Worm (Caenorhabditis elegans) whole organism, late embryonic: Measurements from ENCODE around the gene clec-79.

Experiments used
- F13H6.1 ChIP-seq: sonication (generic microtip); optimal IDR thresholded peaks from 2 replicates; lab custom pipeline; 2016; ENCODE audit warnings: missing genetic modification characterization, missing compliant biosample characterization
- K09A11.1 ChIP-seq: sonication (generic microtip); optimal IDR thresholded peaks from 2 replicates; lab custom pipeline; 2017; ENCODE audit warnings: antibody characterized with exemption, mild to moderate bottlenecking, missing genetic modification characterization, missing compliant biosample characterization; ENCODE audit not compliant: insufficient read depth
- T23F11.4 ChIP-seq: fragments of 200-800 bp; sonication (Bioruptor generic); optimal IDR thresholded peaks from 2 replicates; lab custom pipeline; 2018; ENCODE audit warnings: mild to moderate bottlenecking, missing genetic modification characterization, missing compliant biosample characterization
- ceh-19 ChIP-seq: fragments of 200-800 bp; sonication (Bioruptor generic); optimal IDR thresholded peaks from 2 replicates; lab custom pipeline; 2018; ENCODE audit warnings: mild to moderate bottlenecking, missing genetic modification characterization, missing compliant biosample characterization
- ceh-22 ChIP-seq: sonication (generic microtip); optimal IDR thresholded peaks from 2 replicates; lab custom pipeline; 2017; ENCODE audit warnings: missing biosample characterization, missing genetic modification characterization
- ceh-34 ChIP-seq: sonication (generic microtip); optimal IDR thresholded peaks from 2 replicates; lab custom pipeline; 2016; ENCODE audit warnings: mild to moderate bottlenecking, missing genetic modification characterization, missing compliant biosample characterization
- ceh-48 ChIP-seq: sonication (generic microtip); optimal IDR thresholded peaks from 2 replicates; lab custom pipeline; 2016; ENCODE audit warnings: missing genetic modification characterization, inconsistent platforms, missing compliant biosample characterization
- elt-2 ChIP-seq: sonication (generic microtip); optimal IDR thresholded peaks from 2 replicates; lab custom pipeline; 2016; ENCODE audit warnings: missing genetic modification reagents, missing genetic modification characterization, missing compliant biosample characterization
- elt-4 ChIP-seq: sonication (generic microtip); optimal IDR thresholded peaks from 2 replicates; lab custom pipeline; 2016; ENCODE audit warnings: missing genetic modification characterization, missing compliant biosample characterization
- fkh-10 ChIP-seq: fragments of 150-350 bp; optimal IDR thresholded peaks from 2 replicates; lab custom pipeline; 2014; ENCODE audit warnings: missing biosample characterization, missing genetic modification reagents, missing genetic modification characterization
- fkh-6 ChIP-seq: sonication (generic microtip); optimal IDR thresholded peaks from 2 replicates; lab custom pipeline; 2016; ENCODE audit warnings: missing genetic modification characterization, missing compliant biosample characterization
- hlh-13 ChIP-seq: fragments of 200-800 bp; sonication (Bioruptor generic); optimal IDR thresholded peaks from 2 replicates; lab custom pipeline; 2018; ENCODE audit warnings: mild to moderate bottlenecking, missing genetic modification characterization, missing compliant biosample characterization
- hlh-15 ChIP-seq: sonication (generic microtip); optimal IDR thresholded peaks from 2 replicates; lab custom pipeline; 2016; ENCODE audit warnings: missing genetic modification characterization, missing compliant biosample characterization
- hlh-30 ChIP-seq: sonication (generic microtip); optimal IDR thresholded peaks from 2 replicates; lab custom pipeline; 2017; ENCODE audit warnings: antibody characterized with exemption, missing genetic modification characterization, missing compliant biosample characterization; ENCODE audit not compliant: insufficient read depth
- lim-6 ChIP-seq: sonication (generic microtip); optimal IDR thresholded peaks from 2 replicates; lab custom pipeline; 2016; ENCODE audit warnings: missing genetic modification characterization, missing compliant biosample characterization
- lin-11 ChIP-seq: fragments of 200-800 bp; sonication (Bioruptor generic); optimal IDR thresholded peaks from 2 replicates; lab custom pipeline; 2018; ENCODE audit warnings: mild to moderate bottlenecking, missing genetic modification characterization, missing compliant biosample characterization
- madf-2 ChIP-seq: sonication (generic microtip); optimal IDR thresholded peaks from 2 replicates; lab custom pipeline; 2017; ENCODE audit warnings: missing genetic modification characterization, missing compliant biosample characterization
- nhr-11 ChIP-seq: fragments of 150-350 bp; optimal IDR thresholded peaks from 2 replicates; lab custom pipeline; 2014; ENCODE audit warnings: missing biosample characterization, missing genetic modification characterization
- nhr-232 ChIP-seq: sonication (generic microtip); optimal IDR thresholded peaks from 2 replicates; lab custom pipeline; 2016; ENCODE audit warnings: missing genetic modification characterization, missing compliant biosample characterization
- npax-4 ChIP-seq: sonication (generic microtip); optimal IDR thresholded peaks from 2 replicates; lab custom pipeline; 2016; ENCODE audit warnings: missing genetic modification characterization, missing compliant biosample characterization
- odd-2 ChIP-seq: sonication (generic microtip); optimal IDR thresholded peaks from 2 replicates; lab custom pipeline; 2017; ENCODE audit warnings: antibody characterized with exemption, mild to moderate bottlenecking, missing genetic modification characterization, missing compliant biosample characterization
- pag-3 ChIP-seq: sonication (generic microtip); optimal IDR thresholded peaks from 2 replicates; lab custom pipeline; 2016; ENCODE audit warnings: missing compliant biosample characterization, missing genetic modification characterization, borderline replicate concordance
- pax-1 ChIP-seq: fragments of 150-350 bp; optimal IDR thresholded peaks from 2 replicates; lab custom pipeline; 2014; ENCODE audit warnings: missing biosample characterization, missing genetic modification characterization
- pha-2 ChIP-seq: sonication (generic microtip); optimal IDR thresholded peaks from 2 replicates; lab custom pipeline; 2017; ENCODE audit warnings: mild to moderate bottlenecking, missing genetic modification characterization, missing compliant biosample characterization
- pqm-1 ChIP-seq: sonication (generic microtip); optimal IDR thresholded peaks from 2 replicates; lab custom pipeline; 2016; ENCODE audit warnings: missing genetic modification characterization, missing compliant biosample characterization
- ref-2 ChIP-seq: sonication (generic microtip); optimal IDR thresholded peaks from 2 replicates; lab custom pipeline; 2016; ENCODE audit warnings: missing genetic modification characterization, missing compliant biosample characterization
- rnt-1 ChIP-seq: sonication (generic microtip); optimal IDR thresholded peaks from 2 replicates; lab custom pipeline; 2016; ENCODE audit warnings: missing genetic modification characterization, missing compliant biosample characterization
- sdc-2 ChIP-seq: sonication (generic microtip); optimal IDR thresholded peaks from 2 replicates; lab custom pipeline; 2016; ENCODE audit warnings: missing genotype, missing genetic modification characterization, missing compliant biosample characterization
- sox-2 ChIP-seq: fragments of 200-800 bp; sonication (Bioruptor generic); IDR thresholded peaks from 2 replicates; pipeline ENCODE4 v1.3.6; 2022; ENCODE audit warnings: missing genetic modification reagents, missing genetic modification characterization, missing compliant biosample characterization
- syd-9 ChIP-seq: sonication (generic microtip); optimal IDR thresholded peaks from 2 replicates; lab custom pipeline; 2016; ENCODE audit warnings: mild to moderate bottlenecking, missing genetic modification characterization, moderate library complexity, missing compliant biosample characterization
- tbx-2 ChIP-seq: sonication (generic microtip); optimal IDR thresholded peaks from 2 replicates; lab custom pipeline; 2016; ENCODE audit warnings: missing genetic modification characterization, missing compliant biosample characterization
- tbx-7 ChIP-seq: sonication (generic microtip); optimal IDR thresholded peaks from 2 replicates; lab custom pipeline; 2016; ENCODE audit warnings: missing genotype, missing genetic modification characterization, missing compliant biosample characterization
- unc-42 ChIP-seq: sonication (generic microtip); optimal IDR thresholded peaks from 2 replicates; lab custom pipeline; 2016; ENCODE audit warnings: missing genotype, missing genetic modification characterization, missing compliant biosample characterization
- unc-86 ChIP-seq: sonication (generic microtip); optimal IDR thresholded peaks from 2 replicates; lab custom pipeline; 2016; ENCODE audit warnings: missing genetic modification characterization, missing compliant biosample characterization
- zip-5 ChIP-seq: sonication (generic microtip); optimal IDR thresholded peaks from 2 replicates; lab custom pipeline; 2016; ENCODE audit warnings: missing genetic modification characterization, missing compliant biosample characterization

The clec-79 gene

ce11 chrIV:3979525-3979924 lies 6.4 kb downstream of the clec-79 start, which contains the start of gene srh-222:
Gene srh-222, plus strand, starts transcription at chrIV:3979825.
- TF ChIP-seq ref-2 (no peak), K09A11.1 (tag; lab: Kevin White, UChicago) (no peak), lim-6 (tag; lab: Kevin White, UChicago) (no peak)

ce11 chrIV:3981601-3982000 lies 8.5 kb downstream of the clec-79 start, which contains the start of gene srh-223:
Gene srh-223, plus strand, starts transcription at chrIV:3981901.
- TF ChIP-seq pag-3 (tag; lab: Kevin White, UChicago) (no peak), hlh-15 (no peak), fkh-6 (tag; lab: Kevin White, UChicago) (no peak), hlh-30 (tag; lab: Kevin White, UChicago) (no peak), sdc-2 (tag; lab: Kevin White, UChicago) (no peak), tbx-7 (tag; lab: Kevin White, UChicago) (no peak), unc-42 (tag; lab: Kevin White, UChicago) (no peak), F13H6.1 (tag; lab: Kevin White, UChicago) (no peak), syd-9 (tag; lab: Kevin White, UChicago) (no peak), elt-4 (tag; lab: Kevin White, UChicago) (no peak), ceh-19 (no peak), pax-1 (tag; lab: Kevin White, UChicago) (no peak), T23F11.4 (no peak), hlh-13 (no peak), nhr-11 (tag; lab: Kevin White, UChicago) (no peak), sox-2 (GFP tag; lab: Robert Waterston, UW) (no peak), fkh-10 (GFP tag; lab: Kevin White, UChicago) (no peak), unc-86 (no peak), K09A11.1 (tag; lab: Kevin White, UChicago) (no peak)

- no peak for TF ChIP-seq ceh-22 (tag; lab: Kevin White, UChicago)
- no peak for TF ChIP-seq npax-4 (tag; lab: Kevin White, UChicago)
Observed at ce11 chrIV:3988132-3988531, 15.0 kb downstream of the clec-79 start.

ce11 chrIV:3988638-3989152 lies 15.5 kb downstream of the clec-79 start, which contains the start of gene clec-78:
Gene clec-78, plus strand, starts transcription at chrIV:3989102.
- TF ChIP-seq tbx-2 (tag; lab: Kevin White, UChicago) (no peak), ceh-48 (tag; lab: Kevin White, UChicago) (no peak), ceh-19 (no peak), nhr-232 (tag; lab: Kevin White, UChicago) (no peak), lin-11 (tag; lab: Kevin White, UChicago) (no peak), madf-2 (tag; lab: Kevin White, UChicago) (no peak), hlh-15 (no peak), fkh-6 (tag; lab: Kevin White, UChicago) (no peak), elt-2 (tag; lab: Kevin White, UChicago) (peak; percentile 100), syd-9 (tag; lab: Kevin White, UChicago) (no peak), odd-2 (no peak), pha-2 (no peak), pqm-1 (tag; lab: Kevin White, UChicago) (peak; percentile 83), zip-5 (peak; percentile 5), ceh-34 (no peak)

- TF ChIP-seq tbx-2 (tag; lab: Kevin White, UChicago) (no peak), lim-6 (tag; lab: Kevin White, UChicago) (no peak), rnt-1 (tag; lab: Kevin White, UChicago) (no peak)
Observed at ce11 chrIV:3993292-3993691, 20.1 kb downstream of the clec-79 start, which contains the start of gene F47C12.6. Gene F47C12.6, minus strand, starts transcription at chrIV:3993392.
